Worm (Caenorhabditis elegans): ENCODE data around the gene gcy-5.

- TF ChIP-seq tab-1 (GFP tag; IDR thresholded peaks at IDR 0.05) (no peak), T22C8.4 (GFP tag; IDR thresholded peaks at IDR 0.05) (no peak), klf-2 (GFP tag; conservative IDR thresholded peaks at IDR 0.05) (0 out of 2 replicates have a peak, but pooled peaks have one; percentile 67), ztf-29 (GFP tag; IDR thresholded peaks at IDR 0.05) (no peak), cog-1 (tag; optimal IDR thresholded peaks at IDR 0.05) (peak; percentile 46), med-1 (GFP tag; optimal IDR thresholded peaks at IDR 0.05; ENCODE audit: insufficient read depth) (no peak), ztf-23 (GFP tag; IDR thresholded peaks at IDR 0.05) (peak; percentile 58; the same call in 1 of the 2 replicates)
These were observed 15.1 kb downstream of the gcy-5 start, which contains the start of gene mdt-22 for ce11 chrII:10300954-10301353.
